Worm (Caenorhabditis elegans) whole organism, midembryonic: ENCODE measurements around the gene nhr-30.

Source experiments
- cog-1 ChIP-seq: sonication (generic microtip); optimal IDR thresholded peaks from 2 replicates; lab custom pipeline; 2016; ENCODE audit warnings: missing genetic modification characterization, missing compliant biosample characterization
- flt-1 ChIP-seq: fragments of 200-800 bp; sonication (Bioruptor generic); IDR thresholded peaks from 2 replicates; pipeline ENCODE4 v1.3.6; 2022; ENCODE audit warnings: missing genetic modification characterization, missing compliant biosample characterization
- klf-2 ChIP-seq: fragments of 200-800 bp; sonication (Bioruptor generic); conservative IDR thresholded peaks from 2 replicates; pipeline ENCODE4 v1.3.6; 2022; ENCODE audit warnings: missing genetic modification reagents, missing genetic modification characterization, missing compliant biosample characterization
- med-1 ChIP-seq: sonication (generic microtip); optimal IDR thresholded peaks from 2 replicates; lab custom pipeline; 2017; ENCODE audit warnings: missing genetic modification characterization, mild to moderate bottlenecking, missing compliant biosample characterization, antibody characterized with exemption, missing genetic modification reagents; ENCODE audit not compliant: insufficient read depth
- tab-1 ChIP-seq: fragments of 200-800 bp; sonication (Bioruptor generic); IDR thresholded peaks from 2 replicates; pipeline ENCODE4 v1.3.6; 2022; ENCODE audit warnings: missing genetic modification characterization, missing compliant biosample characterization
- ztf-23 ChIP-seq: fragments of 200-800 bp; sonication (Bioruptor generic); IDR thresholded peaks from 2 replicates; pipeline ENCODE4 v1.3.6; 2022; ENCODE audit warnings: missing genetic modification reagents, missing genetic modification characterization, missing compliant biosample characterization

- TF ChIP-seq flt-1 (GFP tag; lab: Robert Waterston, UW), result no peak
- no peak for TF ChIP-seq ztf-23 (GFP tag; lab: Robert Waterston, UW)
- no peak for TF ChIP-seq klf-2 (GFP tag; lab: Robert Waterston, UW)
- TF ChIP-seq med-1 (GFP tag; lab: Kevin White, UChicago), result no peak
- TF ChIP-seq tab-1 (GFP tag; lab: Robert Waterston, UW), result no peak
- TF ChIP-seq cog-1, result no peak
Measured at ce11 chrV:9018871-9019270, 26.1 kb upstream of the nhr-30 start.
